Worm (Caenorhabditis elegans): ENCODE data around the gene tth-1.

DNA sequence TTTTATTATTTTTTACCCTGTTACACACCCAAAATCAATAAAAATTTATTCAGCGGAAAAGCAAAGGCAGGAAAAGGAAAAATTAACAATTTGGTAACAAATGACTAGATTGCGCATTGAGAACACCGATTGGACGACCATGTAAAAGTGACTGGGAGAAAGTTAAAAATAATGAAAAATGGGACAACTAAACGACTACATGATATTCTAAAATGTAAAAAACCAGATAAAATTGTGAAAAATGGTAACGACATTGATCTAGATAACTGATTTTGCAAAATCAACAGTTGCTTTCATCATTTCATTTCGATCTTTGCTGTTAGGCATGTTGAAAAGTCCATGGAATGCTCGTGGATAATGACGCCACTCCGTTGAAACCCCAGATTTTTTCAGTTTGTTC is 36.3 kb upstream of the tth-1 start:
- no peak for TF ChIP-seq nhr-11 (tag; optimal IDR thresholded peaks at IDR 0.05)
- TF ChIP-seq elt-4 (tag; optimal IDR thresholded peaks at IDR 0.05): no peak
- no peak for TF ChIP-seq tbx-2 (tag; optimal IDR thresholded peaks at IDR 0.05)
- TF ChIP-seq fkh-10 (GFP tag; optimal IDR thresholded peaks at IDR 0.05): no peak
- TF ChIP-seq eyg-1 (tag; optimal IDR thresholded peaks at IDR 0.05): no peak
- no peak for TF ChIP-seq unc-42 (tag; optimal IDR thresholded peaks at IDR 0.05)
- no peak for TF ChIP-seq mec-3 (tag; optimal IDR thresholded peaks at IDR 0.05; ENCODE audit: borderline replicate concordance)
- no peak for TF ChIP-seq odd-2 (tag; optimal IDR thresholded peaks at IDR 0.05)
- TF ChIP-seq pqm-1 (tag; optimal IDR thresholded peaks at IDR 0.05): no peak
- TF ChIP-seq dve-1 (tag; optimal IDR thresholded peaks at IDR 0.05): no peak
- TF ChIP-seq fax-1 (tag; optimal IDR thresholded peaks at IDR 0.05): no peak
- no peak for TF ChIP-seq ceh-9 (tag; optimal IDR thresholded peaks at IDR 0.05)
- no peak for TF ChIP-seq rnt-1 (tag; optimal IDR thresholded peaks at IDR 0.05)

All from whole organism, late embryonic.